Fruit fly (Drosophila melanogaster): ENCODE results near the gene CG12521.
A peak's percentile ranks its signal among the peaks of the same experiment; 100 is the strongest.

DNA sequence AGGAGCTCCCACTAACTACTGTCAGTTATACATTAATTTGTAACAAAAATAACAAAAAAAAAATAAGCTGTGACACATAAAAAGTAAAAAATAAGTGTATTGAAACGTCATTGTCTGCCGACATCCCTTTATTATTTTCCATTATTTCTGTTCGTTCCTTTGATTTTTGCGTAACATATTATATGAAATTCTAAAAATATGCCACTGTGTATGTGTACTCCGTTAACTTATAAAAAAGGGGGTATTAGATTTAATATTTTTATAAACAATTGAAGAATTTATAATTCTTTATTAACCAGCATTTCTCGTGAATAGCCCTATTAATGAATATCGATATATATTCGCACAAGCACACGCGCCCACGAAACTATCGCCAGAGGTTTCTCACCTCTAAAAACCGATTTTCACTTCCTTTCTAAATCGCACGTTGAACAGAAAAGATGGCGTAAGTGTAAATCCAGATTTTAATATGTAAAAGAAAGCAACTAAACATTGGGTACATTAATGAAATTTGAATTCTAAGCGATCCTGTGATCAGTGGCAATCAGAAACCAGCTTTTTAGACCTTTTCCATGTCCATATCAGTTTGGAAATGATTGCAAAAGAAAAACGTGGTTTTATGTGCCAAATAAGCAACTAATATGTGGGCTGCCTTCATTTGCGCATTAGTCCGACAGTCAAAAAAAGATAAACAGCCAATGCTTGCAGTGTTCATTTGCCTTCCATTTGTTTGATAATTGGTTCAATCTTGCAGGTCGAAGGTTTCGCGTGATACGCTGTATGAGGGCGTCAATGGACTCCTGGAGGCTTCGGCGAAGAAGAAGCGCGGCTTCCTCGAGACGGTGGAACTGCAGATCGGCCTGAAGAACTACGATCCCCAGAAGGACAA is 24.9 kb downstream of the CG12521 start, which contains the start of gene RpL10Ab:
- peak; percentile 71 for TF ChIP-seq eg (GFP tag; IDR thresholded peaks at IDR 0.05)
- TF ChIP-seq esn (GFP tag; optimal IDR thresholded peaks at IDR 0.05): peak; percentile 62
- peak; percentile 35 for TF ChIP-seq CG3032 (tag; optimal IDR thresholded peaks at IDR 0.05)
- peak; percentile 9 for TF ChIP-seq spab (GFP tag; optimal IDR thresholded peaks at IDR 0.05)

Measured in whole organism, prepupa.